Worm (Caenorhabditis elegans) whole organism, young adult: Measurements from ENCODE around the gene mpk-1.
A peak's percentile ranks its signal among the peaks of the same experiment; 100 is the strongest.

Experiments
- B0336.3 ChIP-seq: fragments of 200-800 bp; sonication (Bioruptor generic); IDR thresholded peaks from 2 replicates; pipeline ENCODE4 v1.3.6; 2022; ENCODE audit warnings: missing genetic modification characterization, missing compliant biosample characterization
- C06A6.2 ChIP-seq: fragments of 200-800 bp; sonication (Bioruptor generic); conservative IDR thresholded peaks from 2 replicates; pipeline ENCODE4 v1.3.6; 2022; ENCODE audit warnings: missing genetic modification characterization, missing compliant biosample characterization
- F22D6.2 ChIP-seq: sonication (generic microtip); optimal IDR thresholded peaks from 2 replicates; lab custom pipeline; 2016; ENCODE audit warnings: mild to moderate bottlenecking, missing genetic modification characterization, missing compliant biosample characterization
- F23B12.7 ChIP-seq: sonication (generic microtip); optimal IDR thresholded peaks from 2 replicates; lab custom pipeline; 2017; ENCODE audit warnings: missing genetic modification characterization, mild to moderate bottlenecking, missing compliant biosample characterization, antibody characterized with exemption, moderate library complexity; ENCODE audit not compliant: insufficient read depth
- F33H1.4 ChIP-seq: fragments of 200-800 bp; sonication (Bioruptor generic); IDR thresholded peaks from 2 replicates; pipeline ENCODE4 v1.3.6; 2022; ENCODE audit warnings: missing genetic modification reagents, missing genetic modification characterization, missing compliant biosample characterization
- F55B11.4 ChIP-seq: sonication (generic microtip); optimal IDR thresholded peaks from 2 replicates; lab custom pipeline; 2016; ENCODE audit warnings: missing compliant biosample characterization, missing genetic modification characterization, borderline replicate concordance; ENCODE audit not compliant: insufficient read depth
- Y53F4B.3 ChIP-seq: fragments of 200-800 bp; sonication (Bioruptor generic); IDR thresholded peaks from 2 replicates; pipeline ENCODE4 v1.3.6; 2022; ENCODE audit warnings: missing genetic modification reagents, missing genetic modification characterization, missing compliant biosample characterization
- Y53G8AR.9 ChIP-seq: fragments of 200-800 bp; sonication (Bioruptor generic); conservative IDR thresholded peaks from 2 replicates; pipeline ENCODE4 v1.3.6; 2022; ENCODE audit warnings: missing genetic modification reagents, missing genetic modification characterization, missing compliant biosample characterization
- Y56A3A.18 ChIP-seq: fragments of 200-800 bp; sonication (Bioruptor generic); IDR thresholded peaks from 2 replicates; pipeline ENCODE4 v1.3.6; 2022; ENCODE audit warnings: missing genetic modification reagents, missing genetic modification characterization, missing compliant biosample characterization
- Y67H2A.10 ChIP-seq: fragments of 200-800 bp; sonication (Bioruptor generic); conservative IDR thresholded peaks from 2 replicates; pipeline ENCODE4 v1.3.6; 2022; ENCODE audit warnings: missing genetic modification reagents, missing genetic modification characterization, missing compliant biosample characterization
- Y79H2A.3 ChIP-seq: fragments of 200-800 bp; sonication (Bioruptor generic); conservative IDR thresholded peaks from 2 replicates; pipeline ENCODE4 v1.3.6; 2022; ENCODE audit warnings: missing genetic modification reagents, missing genetic modification characterization, missing compliant biosample characterization
- Y95B8A.8 ChIP-seq: fragments of 200-800 bp; sonication (Bioruptor generic); IDR thresholded peaks from 2 replicates; pipeline ENCODE4 v1.3.6; 2022; ENCODE audit warnings: missing genetic modification reagents, missing genetic modification characterization, missing compliant biosample characterization
- ZK185.1 ChIP-seq: sonication (generic microtip); optimal IDR thresholded peaks from 2 replicates; lab custom pipeline; 2016; ENCODE audit warnings: mild to moderate bottlenecking, missing genetic modification characterization, missing compliant biosample characterization; ENCODE audit not compliant: poor library complexity, severe bottlenecking
- ama-1 ChIP-seq, 3 experiments: fragments of 150-350 bp in 1 of 3; sonication (generic microtip) in 2 of 3; optimal IDR thresholded peaks; 2 replicates each; lab custom pipeline; 2014 to 2018; ENCODE audit warnings: missing biosample characterization in 2 of 3, missing genetic modification characterization in 2 of 3, missing genetic modification reagents in 2 of 3
- attf-3 ChIP-seq: fragments of 200-800 bp; sonication (Bioruptor generic); conservative IDR thresholded peaks from 2 replicates; pipeline ENCODE4 v1.3.6; 2022; ENCODE audit warnings: missing genetic modification reagents, missing genetic modification characterization, missing compliant biosample characterization
- bed-1 ChIP-seq: fragments of 200-800 bp; sonication (Bioruptor generic); IDR thresholded peaks from 2 replicates; pipeline ENCODE4 v1.3.6; 2022; ENCODE audit warnings: missing genetic modification reagents, missing genetic modification characterization, missing compliant biosample characterization
- cebp-1 ChIP-seq, 2 experiments: fragments of 200-800 bp in 1 of 2; sonication (Bioruptor generic) in 1 of 2; sonication (generic microtip) in 1 of 2; IDR thresholded peaks in 1 of 2; optimal IDR thresholded peaks in 1 of 2; 2 replicates each; pipeline versions ENCODE4 v1.3.6 to Lab custom; 2017 to 2022; ENCODE audit warnings: missing compliant biosample characterization in 2 of 2, missing genetic modification characterization in 2 of 2, mild to moderate bottlenecking in 1 of 2, missing genetic modification reagents in 1 of 2, moderate library complexity in 1 of 2
- die-1 ChIP-seq: sonication (generic microtip); optimal IDR thresholded peaks from 2 replicates; lab custom pipeline; 2016; ENCODE audit warnings: missing genotype, mild to moderate bottlenecking, missing genetic modification characterization, missing compliant biosample characterization
- dpff-1 ChIP-seq: sonication (generic microtip); optimal IDR thresholded peaks from 2 replicates; lab custom pipeline; 2017; ENCODE audit warnings: mild to moderate bottlenecking, missing genetic modification characterization, missing compliant biosample characterization
- ets-4 ChIP-seq: fragments of 200-800 bp; sonication (Bioruptor generic); optimal IDR thresholded peaks from 2 replicates; lab custom pipeline; 2018; ENCODE audit warnings: mild to moderate bottlenecking, missing genetic modification characterization, missing compliant biosample characterization
- fkh-3 ChIP-seq: sonication (generic microtip); optimal IDR thresholded peaks from 2 replicates; lab custom pipeline; 2016; ENCODE audit warnings: mild to moderate bottlenecking, missing genetic modification characterization, missing compliant biosample characterization
- him-1 ChIP-seq: sonication (generic microtip); optimal IDR thresholded peaks from 2 replicates; lab custom pipeline; 2016; ENCODE audit warnings: missing genotype, missing genetic modification reagents, missing genetic modification characterization, missing compliant biosample characterization
- hlh-12 ChIP-seq: sonication (generic microtip); optimal IDR thresholded peaks from 2 replicates; lab custom pipeline; 2016; ENCODE audit warnings: missing genetic modification characterization, missing compliant biosample characterization
- hrde-1 ChIP-seq: sonication (generic microtip); optimal IDR thresholded peaks from 2 replicates; lab custom pipeline; 2016; ENCODE audit warnings: missing genetic modification characterization, mild to moderate bottlenecking, missing compliant biosample characterization, moderate library complexity, missing genotype, missing genetic modification reagents, borderline replicate concordance
- let-526 ChIP-seq: fragments of 200-800 bp; sonication (Bioruptor generic); IDR thresholded peaks from 2 replicates; pipeline ENCODE4 v1.3.6; 2022; ENCODE audit warnings: missing genetic modification reagents, missing genetic modification characterization, missing compliant biosample characterization
- let-607 ChIP-seq, 2 experiments: fragments of 200-800 bp in 1 of 2; sonication (Bioruptor generic) in 1 of 2; sonication (generic microtip) in 1 of 2; optimal IDR thresholded peaks; 2 replicates each; lab custom pipeline; 2016 to 2018; ENCODE audit warnings: mild to moderate bottlenecking in 2 of 2, missing compliant biosample characterization in 2 of 2, missing genetic modification characterization in 2 of 2, moderate library complexity in 2 of 2, missing genotype in 1 of 2
- lin-26 ChIP-seq: fragments of 200-800 bp; sonication (Bioruptor generic); IDR thresholded peaks from 2 replicates; pipeline ENCODE4 v1.3.6; 2022; ENCODE audit warnings: missing genetic modification reagents, missing genetic modification characterization, missing compliant biosample characterization
- lin-54 ChIP-seq: fragments of 200-800 bp; sonication (Bioruptor generic); optimal IDR thresholded peaks from 2 replicates; lab custom pipeline; 2018; ENCODE audit warnings: mild to moderate bottlenecking, missing genetic modification characterization, missing compliant biosample characterization
- lsl-1 ChIP-seq: fragments of 200-800 bp; sonication (Bioruptor generic); optimal IDR thresholded peaks from 2 replicates; lab custom pipeline; 2018; ENCODE audit warnings: mild to moderate bottlenecking, missing genetic modification characterization, moderate library complexity, missing compliant biosample characterization
- madf-10 ChIP-seq: sonication (generic microtip); optimal IDR thresholded peaks from 2 replicates; lab custom pipeline; 2016; ENCODE audit warnings: mild to moderate bottlenecking, missing genetic modification characterization, missing compliant biosample characterization
- madf-3 ChIP-seq: fragments of 200-800 bp; sonication (Bioruptor generic); IDR thresholded peaks from 2 replicates; pipeline ENCODE4 v1.3.6; 2022; ENCODE audit warnings: missing genetic modification reagents, missing genetic modification characterization, missing compliant biosample characterization
- madf-8 ChIP-seq: fragments of 200-800 bp; sonication (Bioruptor generic); conservative IDR thresholded peaks from 2 replicates; pipeline ENCODE4 v1.3.6; 2022; ENCODE audit warnings: missing genetic modification reagents, missing genetic modification characterization, missing compliant biosample characterization
- mcd-1 ChIP-seq: fragments of 200-800 bp; sonication (Bioruptor generic); IDR thresholded peaks from 2 replicates; pipeline ENCODE4 v1.3.6; 2022; ENCODE audit warnings: missing genetic modification reagents, missing genetic modification characterization, missing compliant biosample characterization
- mxl-1 ChIP-seq: sonication (generic microtip); optimal IDR thresholded peaks from 2 replicates; lab custom pipeline; 2016; ENCODE audit warnings: missing genetic modification characterization, missing compliant biosample characterization
- nfya-1 ChIP-seq: sonication (generic microtip); optimal IDR thresholded peaks from 2 replicates; lab custom pipeline; 2017; ENCODE audit warnings: antibody characterized with exemption, missing compliant biosample characterization, missing genetic modification characterization, borderline replicate concordance; ENCODE audit not compliant: insufficient read depth
- nfya-2 ChIP-seq: fragments of 200-800 bp; sonication (Bioruptor generic); IDR thresholded peaks from 2 replicates; pipeline ENCODE4 v1.3.6; 2022; ENCODE audit warnings: missing genetic modification reagents, missing genetic modification characterization, missing compliant biosample characterization
- nfyb-1 ChIP-seq: fragments of 200-800 bp; sonication (Bioruptor generic); IDR thresholded peaks from 2 replicates; pipeline ENCODE4 v1.3.6; 2022; ENCODE audit warnings: missing genetic modification reagents, missing genetic modification characterization, missing compliant biosample characterization
- nhr-27 ChIP-seq: fragments of 200-800 bp; sonication (Bioruptor generic); optimal IDR thresholded peaks from 2 replicates; lab custom pipeline; 2018; ENCODE audit warnings: mild to moderate bottlenecking, missing genetic modification characterization, moderate library complexity, missing compliant biosample characterization
- nhr-80 ChIP-seq: sonication (generic microtip); optimal IDR thresholded peaks from 2 replicates; lab custom pipeline; 2016; ENCODE audit warnings: missing genetic modification characterization, missing compliant biosample characterization
- pbrm-1 ChIP-seq: fragments of 200-800 bp; sonication (Bioruptor generic); IDR thresholded peaks from 2 replicates; pipeline ENCODE4 v1.3.6; 2022; ENCODE audit warnings: missing genetic modification reagents, missing genetic modification characterization, missing compliant biosample characterization
- sea-2 ChIP-seq: fragments of 200-800 bp; sonication (Bioruptor generic); IDR thresholded peaks from 2 replicates; pipeline ENCODE4 v1.3.6; 2022; ENCODE audit warnings: missing genetic modification characterization, missing compliant biosample characterization
- snpc-1.1 ChIP-seq: sonication (generic microtip); optimal IDR thresholded peaks from 2 replicates; lab custom pipeline; 2017; ENCODE audit warnings: missing genetic modification characterization, mild to moderate bottlenecking, missing compliant biosample characterization, antibody characterized with exemption, moderate library complexity, missing genotype, missing genetic modification reagents; ENCODE audit not compliant: insufficient read depth
- tbp1 ChIP-seq: fragments of 200-800 bp; sonication (Bioruptor generic); optimal IDR thresholded peaks from 2 replicates; lab custom pipeline; 2018; ENCODE audit warnings: mild to moderate bottlenecking, missing genetic modification characterization, missing compliant biosample characterization
- tbx-9 ChIP-seq: sonication (generic microtip); optimal IDR thresholded peaks from 2 replicates; lab custom pipeline; 2016; ENCODE audit warnings: borderline replicate concordance, missing genetic modification characterization, inconsistent platforms, missing compliant biosample characterization
- tlf-1 ChIP-seq: fragments of 200-800 bp; sonication (Bioruptor generic); optimal IDR thresholded peaks from 2 replicates; lab custom pipeline; 2018; ENCODE audit warnings: mild to moderate bottlenecking, missing genetic modification characterization, missing compliant biosample characterization
- ztf-22 ChIP-seq: fragments of 200-800 bp; sonication (Bioruptor generic); optimal IDR thresholded peaks from 2 replicates; lab custom pipeline; 2018; ENCODE audit warnings: mild to moderate bottlenecking, missing genetic modification characterization, moderate library complexity, missing compliant biosample characterization

mpk-1 gene

ce11 chrIII:4223668-4224127, 4.2 kb downstream of the mpk-1 start (continued):
- TF ChIP-seq cebp-1 (GFP tag; IDR thresholded peaks at IDR 0.05; lab: Robert Waterston, UW), result no peak
- TF ChIP-seq cebp-1 (tag; optimal IDR thresholded peaks at IDR 0.05; lab: Kevin White, UChicago), result peak; percentile 79
- no peak for TF ChIP-seq ama-1 (optimal IDR thresholded peaks at IDR 0.05; lab: Kevin White, UChicago)
- TF ChIP-seq ama-1 (GFP tag; optimal IDR thresholded peaks at IDR 0.05; lab: Kevin White, UChicago), result no peak
- no peak for TF ChIP-seq hrde-1 (tag; lab: Kevin White, UChicago)
- 0 out of 2 replicates have a peak, but pooled peaks have one; percentile 38 for TF ChIP-seq C06A6.2 (GFP tag; lab: Robert Waterston, UW)
- TF ChIP-seq dpff-1 (tag; lab: Kevin White, UChicago), result no peak
- TF ChIP-seq let-526 (GFP tag; lab: Robert Waterston, UW), result 0 out of 2 replicates have a peak, but pooled peaks have one; percentile 38
- no peak for TF ChIP-seq F55B11.4 (tag; lab: Kevin White, UChicago)
- TF ChIP-seq nhr-27 (tag; lab: Kevin White, UChicago), result no peak
- 0 out of 2 replicates have a peak, but pooled peaks have one; percentile 44 for TF ChIP-seq Y53G8AR.9
- TF ChIP-seq nfyb-1 (GFP tag; lab: Robert Waterston, UW), result peak; percentile 85
- TF ChIP-seq nhr-80, result peak; percentile 91
- TF ChIP-seq B0336.3 (GFP tag; lab: Robert Waterston, UW), result peak; percentile 76
- TF ChIP-seq F23B12.7 (tag; lab: Kevin White, UChicago), result peak; percentile 12
- 0 out of 2 replicates have a peak, but pooled peaks have one; percentile 18 for TF ChIP-seq attf-3 (GFP tag; lab: Robert Waterston, UW)
- no peak for TF ChIP-seq nfya-2 (GFP tag; lab: Robert Waterston, UW)
- no peak for TF ChIP-seq F33H1.4 (GFP tag; lab: Robert Waterston, UW)
- no peak for TF ChIP-seq pbrm-1 (GFP tag; lab: Robert Waterston, UW)
- TF ChIP-seq lin-54, result peak; percentile 41
- TF ChIP-seq ZK185.1 (tag; lab: Kevin White, UChicago), result peak; percentile 24
- peak; percentile 7 for TF ChIP-seq die-1 (tag; lab: Kevin White, UChicago)
- no peak for TF ChIP-seq sea-2 (GFP tag; lab: Robert Waterston, UW)
- no peak for TF ChIP-seq Y53F4B.3 (GFP tag; lab: Robert Waterston, UW)
- no peak for TF ChIP-seq snpc-1.1 (tag; lab: Kevin White, UChicago)
- no peak for TF ChIP-seq ets-4 (GFP tag; lab: Kevin White, UChicago)
- no peak for TF ChIP-seq Y95B8A.8 (GFP tag; lab: Robert Waterston, UW)
- no peak for TF ChIP-seq madf-8 (GFP tag; lab: Robert Waterston, UW)
- TF ChIP-seq mcd-1 (GFP tag; lab: Robert Waterston, UW), result 0 out of 2 replicates have a peak, but pooled peaks have one; percentile 21
- no peak for TF ChIP-seq Y79H2A.3
- no peak for TF ChIP-seq mxl-1 (tag; lab: Kevin White, UChicago)
- TF ChIP-seq bed-1 (GFP tag; lab: Robert Waterston, UW), result no peak
- peak; percentile 43 for TF ChIP-seq madf-10
- TF ChIP-seq lsl-1 (GFP tag; lab: Kevin White, UChicago), result no peak
- peak; percentile 42 for TF ChIP-seq tbp1 (GFP tag; lab: Kevin White, UChicago)
- TF ChIP-seq nfya-1 (tag; lab: Kevin White, UChicago), result no peak
- TF ChIP-seq tbx-9 (tag; lab: Kevin White, UChicago), result no peak
- TF ChIP-seq hlh-12 (tag; lab: Kevin White, UChicago), result no peak
- TF ChIP-seq madf-3 (GFP tag; lab: Robert Waterston, UW), result no peak
- no peak for TF ChIP-seq tlf-1
- TF ChIP-seq lin-26 (GFP tag; lab: Robert Waterston, UW), result no peak
- TF ChIP-seq Y56A3A.18 (GFP tag; lab: Robert Waterston, UW), result no peak
- TF ChIP-seq let-607 (tag; optimal IDR thresholded peaks at IDR 0.05; lab: Kevin White, UChicago), result peak in 1 of 2 experiments; percentile 21
- TF ChIP-seq Y67H2A.10 (GFP tag; lab: Robert Waterston, UW), result no peak
- no peak for TF ChIP-seq F22D6.2 (tag; lab: Kevin White, UChicago)
- TF ChIP-seq him-1 (tag; lab: Kevin White, UChicago), result no peak
- TF ChIP-seq ztf-22, result no peak
- no peak for TF ChIP-seq fkh-3 (tag; lab: Kevin White, UChicago)
